Worm (Caenorhabditis elegans) whole organism, young adult: Measurements from ENCODE around the gene Y45F10D.14.

ENCODE experiments used
- B0035.1 ChIP-seq: sonication (generic microtip); optimal IDR thresholded peaks from 2 replicates; lab custom pipeline; 2016; ENCODE audit warnings: missing genetic modification characterization, mild to moderate bottlenecking, missing compliant biosample characterization, missing genotype, missing genetic modification reagents
- C06A6.2 ChIP-seq: fragments of 200-800 bp; sonication (Bioruptor generic); conservative IDR thresholded peaks from 2 replicates; pipeline ENCODE4 v1.3.6; 2022; ENCODE audit warnings: missing genetic modification characterization, missing compliant biosample characterization
- D2030.7 ChIP-seq: fragments of 200-800 bp; sonication (Bioruptor generic); IDR thresholded peaks from 2 replicates; pipeline ENCODE4 v1.3.6; 2022; ENCODE audit warnings: missing genetic modification reagents, missing genetic modification characterization, missing compliant biosample characterization
- F39B2.1 ChIP-seq: fragments of 200-800 bp; sonication (Bioruptor generic); IDR thresholded peaks from 2 replicates; pipeline ENCODE4 v1.3.6; 2022; ENCODE audit warnings: missing genetic modification reagents, missing genetic modification characterization, missing compliant biosample characterization
- F52B5.7 ChIP-seq: sonication (generic microtip); optimal IDR thresholded peaks from 2 replicates; lab custom pipeline; 2016; ENCODE audit warnings: mild to moderate bottlenecking, missing genetic modification characterization, missing compliant biosample characterization
- F55B11.4 ChIP-seq: sonication (generic microtip); optimal IDR thresholded peaks from 2 replicates; lab custom pipeline; 2016; ENCODE audit warnings: missing compliant biosample characterization, missing genetic modification characterization, borderline replicate concordance; ENCODE audit not compliant: insufficient read depth
- F57A8.1 ChIP-seq: fragments of 200-800 bp; sonication (Bioruptor generic); optimal IDR thresholded peaks from 2 replicates; lab custom pipeline; 2018; ENCODE audit warnings: mild to moderate bottlenecking, missing genetic modification characterization, moderate library complexity, missing compliant biosample characterization
- Y53F4B.3 ChIP-seq: fragments of 200-800 bp; sonication (Bioruptor generic); IDR thresholded peaks from 2 replicates; pipeline ENCODE4 v1.3.6; 2022; ENCODE audit warnings: missing genetic modification reagents, missing genetic modification characterization, missing compliant biosample characterization
- Y56A3A.18 ChIP-seq: fragments of 200-800 bp; sonication (Bioruptor generic); IDR thresholded peaks from 2 replicates; pipeline ENCODE4 v1.3.6; 2022; ENCODE audit warnings: missing genetic modification reagents, missing genetic modification characterization, missing compliant biosample characterization
- Y79H2A.3 ChIP-seq: fragments of 200-800 bp; sonication (Bioruptor generic); conservative IDR thresholded peaks from 2 replicates; pipeline ENCODE4 v1.3.6; 2022; ENCODE audit warnings: missing genetic modification reagents, missing genetic modification characterization, missing compliant biosample characterization
- Y95B8A.8 ChIP-seq: fragments of 200-800 bp; sonication (Bioruptor generic); IDR thresholded peaks from 2 replicates; pipeline ENCODE4 v1.3.6; 2022; ENCODE audit warnings: missing genetic modification reagents, missing genetic modification characterization, missing compliant biosample characterization
- ZK185.1 ChIP-seq: sonication (generic microtip); optimal IDR thresholded peaks from 2 replicates; lab custom pipeline; 2016; ENCODE audit warnings: mild to moderate bottlenecking, missing genetic modification characterization, missing compliant biosample characterization; ENCODE audit not compliant: poor library complexity, severe bottlenecking
- ama-1 ChIP-seq, 3 experiments: fragments of 150-350 bp in 1 of 3; sonication (generic microtip) in 2 of 3; optimal IDR thresholded peaks; 2 replicates each; lab custom pipeline; 2014 to 2018; ENCODE audit warnings: missing biosample characterization in 2 of 3, missing genetic modification characterization in 2 of 3, missing genetic modification reagents in 2 of 3
- aptf-2 ChIP-seq: fragments of 200-800 bp; sonication (Bioruptor generic); conservative IDR thresholded peaks from 2 replicates; pipeline ENCODE4 v1.3.6; 2022; ENCODE audit warnings: missing genetic modification reagents, missing genetic modification characterization, missing compliant biosample characterization
- aptf-3 ChIP-seq: fragments of 200-800 bp; sonication (Bioruptor generic); IDR thresholded peaks from 2 replicates; pipeline ENCODE4 v1.3.6; 2022; ENCODE audit warnings: missing genetic modification characterization, missing compliant biosample characterization
- attf-5 ChIP-seq: fragments of 200-800 bp; sonication (Bioruptor generic); optimal IDR thresholded peaks from 2 replicates; lab custom pipeline; 2018; ENCODE audit warnings: mild to moderate bottlenecking, missing genetic modification characterization, missing compliant biosample characterization
- attf-6 ChIP-seq: fragments of 200-800 bp; sonication (Bioruptor generic); IDR thresholded peaks from 2 replicates; pipeline ENCODE4 v1.3.6; 2022; ENCODE audit warnings: missing genetic modification reagents, missing genetic modification characterization, missing compliant biosample characterization
- ccch-3 ChIP-seq: fragments of 200-800 bp; sonication (Bioruptor generic); optimal IDR thresholded peaks from 2 replicates; lab custom pipeline; 2018; ENCODE audit warnings: mild to moderate bottlenecking, missing genetic modification characterization, missing compliant biosample characterization
- cebp-1 ChIP-seq, 2 experiments: fragments of 200-800 bp in 1 of 2; sonication (Bioruptor generic) in 1 of 2; sonication (generic microtip) in 1 of 2; IDR thresholded peaks in 1 of 2; optimal IDR thresholded peaks in 1 of 2; 2 replicates each; pipeline versions ENCODE4 v1.3.6 to Lab custom; 2017 to 2022; ENCODE audit warnings: missing compliant biosample characterization in 2 of 2, missing genetic modification characterization in 2 of 2, mild to moderate bottlenecking in 1 of 2, missing genetic modification reagents in 1 of 2, moderate library complexity in 1 of 2
- cebp-2 ChIP-seq: fragments of 200-800 bp; sonication (Bioruptor generic); IDR thresholded peaks from 2 replicates; pipeline ENCODE4 v1.3.6; 2022; ENCODE audit warnings: missing genetic modification characterization, missing compliant biosample characterization
- ceh-27 ChIP-seq: fragments of 200-800 bp; sonication (Bioruptor generic); optimal IDR thresholded peaks from 2 replicates; lab custom pipeline; 2018; ENCODE audit warnings: mild to moderate bottlenecking, missing genetic modification characterization, moderate library complexity, missing compliant biosample characterization
- ceh-79 ChIP-seq: sonication (generic microtip); optimal IDR thresholded peaks from 2 replicates; lab custom pipeline; 2017; ENCODE audit warnings: mild to moderate bottlenecking, missing genetic modification characterization, missing compliant biosample characterization
- chd-7 ChIP-seq: sonication (generic microtip); optimal IDR thresholded peaks from 2 replicates; lab custom pipeline; 2016; ENCODE audit warnings: mild to moderate bottlenecking, missing genetic modification characterization, moderate library complexity, missing compliant biosample characterization
- dpff-1 ChIP-seq: sonication (generic microtip); optimal IDR thresholded peaks from 2 replicates; lab custom pipeline; 2017; ENCODE audit warnings: mild to moderate bottlenecking, missing genetic modification characterization, missing compliant biosample characterization
- ekl-4 ChIP-seq: fragments of 200-800 bp; sonication (Bioruptor generic); IDR thresholded peaks from 2 replicates; pipeline ENCODE4 v1.3.6; 2022; ENCODE audit warnings: missing genetic modification reagents, missing genetic modification characterization, missing compliant biosample characterization
- hlh-12 ChIP-seq: sonication (generic microtip); optimal IDR thresholded peaks from 2 replicates; lab custom pipeline; 2016; ENCODE audit warnings: missing genetic modification characterization, missing compliant biosample characterization
- hrde-1 ChIP-seq: sonication (generic microtip); optimal IDR thresholded peaks from 2 replicates; lab custom pipeline; 2016; ENCODE audit warnings: missing genetic modification characterization, mild to moderate bottlenecking, missing compliant biosample characterization, moderate library complexity, missing genotype, missing genetic modification reagents, borderline replicate concordance
- lin-40 ChIP-seq: sonication (generic microtip); optimal IDR thresholded peaks from 2 replicates; lab custom pipeline; 2016; ENCODE audit warnings: missing genetic modification characterization, mild to moderate bottlenecking, missing compliant biosample characterization, missing genotype, missing genetic modification reagents
- lin-54 ChIP-seq: fragments of 200-800 bp; sonication (Bioruptor generic); optimal IDR thresholded peaks from 2 replicates; lab custom pipeline; 2018; ENCODE audit warnings: mild to moderate bottlenecking, missing genetic modification characterization, missing compliant biosample characterization
- lir-1 ChIP-seq: fragments of 200-800 bp; sonication (Bioruptor generic); conservative IDR thresholded peaks from 2 replicates; pipeline ENCODE4 v1.3.6; 2022; ENCODE audit warnings: missing genetic modification reagents, missing genetic modification characterization, missing compliant biosample characterization
- lsl-1 ChIP-seq: fragments of 200-800 bp; sonication (Bioruptor generic); optimal IDR thresholded peaks from 2 replicates; lab custom pipeline; 2018; ENCODE audit warnings: mild to moderate bottlenecking, missing genetic modification characterization, moderate library complexity, missing compliant biosample characterization
- madf-10 ChIP-seq: sonication (generic microtip); optimal IDR thresholded peaks from 2 replicates; lab custom pipeline; 2016; ENCODE audit warnings: mild to moderate bottlenecking, missing genetic modification characterization, missing compliant biosample characterization
- madf-6 ChIP-seq: fragments of 200-800 bp; sonication (Bioruptor generic); IDR thresholded peaks from 2 replicates; pipeline ENCODE4 v1.3.6; 2022; ENCODE audit warnings: missing genetic modification reagents, missing genetic modification characterization, missing compliant biosample characterization
- mel-28 ChIP-seq: sonication (generic microtip); optimal IDR thresholded peaks from 2 replicates; lab custom pipeline; 2016; ENCODE audit warnings: borderline replicate concordance, mild to moderate bottlenecking, missing genetic modification characterization, missing compliant biosample characterization
- nfya-1 ChIP-seq: sonication (generic microtip); optimal IDR thresholded peaks from 2 replicates; lab custom pipeline; 2017; ENCODE audit warnings: antibody characterized with exemption, missing compliant biosample characterization, missing genetic modification characterization, borderline replicate concordance; ENCODE audit not compliant: insufficient read depth
- nhr-27 ChIP-seq: fragments of 200-800 bp; sonication (Bioruptor generic); optimal IDR thresholded peaks from 2 replicates; lab custom pipeline; 2018; ENCODE audit warnings: mild to moderate bottlenecking, missing genetic modification characterization, moderate library complexity, missing compliant biosample characterization
- nhr-90 ChIP-seq: sonication (generic microtip); optimal IDR thresholded peaks from 2 replicates; lab custom pipeline; 2016; ENCODE audit warnings: missing genotype, mild to moderate bottlenecking, missing genetic modification characterization, missing compliant biosample characterization
- pha-4 ChIP-seq: fragments of 150-350 bp; sonication (generic microtip); optimal IDR thresholded peaks from 2 replicates; lab custom pipeline; 2014; ENCODE audit warnings: missing biosample characterization, missing genetic modification reagents, missing genetic modification characterization
- rcor-1 ChIP-seq: fragments of 200-800 bp; sonication (Bioruptor generic); IDR thresholded peaks from 2 replicates; pipeline ENCODE4 v1.3.6; 2022; ENCODE audit warnings: missing genetic modification reagents, missing genetic modification characterization, missing compliant biosample characterization
- snpc-3.4 ChIP-seq: sonication (generic microtip); optimal IDR thresholded peaks from 2 replicates; lab custom pipeline; 2017; ENCODE audit warnings: missing genetic modification characterization, mild to moderate bottlenecking, missing compliant biosample characterization, antibody characterized with exemption, moderate library complexity, missing genotype, missing genetic modification reagents
- snpc-4 ChIP-seq, 5 experiments: fragments of 150-350 bp in 1 of 5; sonication (generic microtip) in 4 of 5; optimal IDR thresholded peaks; 2 replicates each; lab custom pipeline; 2014 to 2018; ENCODE audit warnings: missing genetic modification characterization in 5 of 5, missing biosample characterization in 3 of 5, antibody characterized with exemption in 2 of 5, mild to moderate bottlenecking in 2 of 5, missing compliant biosample characterization in 2 of 5, missing genotype in 2 of 5, moderate library complexity in 2 of 5, missing genetic modification reagents in 1 of 5
- sptf-2 ChIP-seq: fragments of 200-800 bp; sonication (Bioruptor generic); optimal IDR thresholded peaks from 2 replicates; lab custom pipeline; 2018; ENCODE audit warnings: mild to moderate bottlenecking, missing genetic modification characterization, missing compliant biosample characterization
- zfh-2 ChIP-seq: fragments of 200-800 bp; sonication (Bioruptor generic); conservative IDR thresholded peaks from 2 replicates; pipeline ENCODE4 v1.3.6; 2022; ENCODE audit warnings: missing genetic modification reagents, missing genetic modification characterization, missing compliant biosample characterization
- ztf-22 ChIP-seq: fragments of 200-800 bp; sonication (Bioruptor generic); optimal IDR thresholded peaks from 2 replicates; lab custom pipeline; 2018; ENCODE audit warnings: mild to moderate bottlenecking, missing genetic modification characterization, moderate library complexity, missing compliant biosample characterization

Gene Y45F10D.14

DNA sequence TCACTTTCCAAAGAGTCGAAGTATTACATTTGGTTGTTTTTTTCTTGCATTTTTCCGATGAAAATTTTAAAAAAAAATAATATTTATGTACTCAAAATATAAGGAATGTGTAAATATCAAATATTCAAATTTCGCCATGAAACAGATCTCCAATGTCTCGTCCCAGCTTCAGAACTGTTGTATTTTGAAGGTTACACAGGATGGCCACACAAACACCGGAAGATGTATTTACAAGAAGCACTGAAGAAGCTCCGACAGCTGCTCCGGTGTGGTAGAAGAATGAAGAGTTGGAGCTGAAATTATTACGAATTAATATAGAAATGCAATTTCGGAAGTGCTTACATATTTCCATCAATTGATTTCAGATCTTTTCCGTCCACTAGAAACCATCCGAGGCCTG, 25.3 kb downstream of the Y45F10D.14 start (continued):
- TF ChIP-seq madf-10 (no peak), snpc-3.4 (tag; lab: Kevin White, UChicago) (no peak), ztf-22 (GFP tag; lab: Kevin White, UChicago) (no peak), lin-40 (no peak), C06A6.2 (GFP tag; lab: Robert Waterston, UW) (no peak), sptf-2 (GFP tag; lab: Kevin White, UChicago) (no peak), nhr-27 (no peak), hrde-1 (no peak)

- TF ChIP-seq dpff-1 (tag; lab: Kevin White, UChicago) (no peak), D2030.7 (no peak), C06A6.2 (GFP tag; lab: Robert Waterston, UW) (no peak), Y79H2A.3 (GFP tag; lab: Robert Waterston, UW) (no peak), ceh-79 (tag; lab: Kevin White, UChicago) (no peak), lsl-1 (GFP tag; lab: Kevin White, UChicago) (no peak), ccch-3 (no peak), Y53F4B.3 (GFP tag; lab: Robert Waterston, UW) (no peak), ceh-27 (GFP tag; lab: Kevin White, UChicago) (no peak), cebp-2 (GFP tag; lab: Robert Waterston, UW) (peak; percentile 36; the same call in 1 of the 2 replicates), F57A8.1 (GFP tag; lab: Kevin White, UChicago) (no peak), madf-6 (GFP tag; lab: Robert Waterston, UW) (peak; percentile 50), F52B5.7 (tag; lab: Kevin White, UChicago) (no peak), attf-5 (GFP tag; lab: Kevin White, UChicago) (no peak), zfh-2 (GFP tag; lab: Robert Waterston, UW) (0 out of 2 replicates have a peak, but pooled peaks have one; percentile 27), lir-1 (GFP tag; lab: Robert Waterston, UW) (no peak), B0035.1 (tag; lab: Kevin White, UChicago) (no peak), F39B2.1 (no peak), pha-4 (tag; lab: Kevin White, UChicago) (no peak), nhr-90 (tag; lab: Kevin White, UChicago) (no peak), nfya-1 (no peak), aptf-2 (no peak), cebp-1 (GFP tag; IDR thresholded peaks at IDR 0.05; lab: Robert Waterston, UW) (no peak), cebp-1 (tag; optimal IDR thresholded peaks at IDR 0.05; lab: Kevin White, UChicago) (no peak), hlh-12 (tag; lab: Kevin White, UChicago) (no peak), F55B11.4 (no peak), Y56A3A.18 (GFP tag; lab: Robert Waterston, UW) (no peak), ZK185.1 (tag; lab: Kevin White, UChicago) (no peak), ztf-22 (GFP tag; lab: Kevin White, UChicago) (no peak), chd-7 (no peak), hrde-1 (no peak), mel-28 (tag; lab: Kevin White, UChicago) (no peak), lin-54 (GFP tag; lab: Kevin White, UChicago) (peak; percentile 27), Y95B8A.8 (GFP tag; lab: Robert Waterston, UW) (no peak), ekl-4 (GFP tag; lab: Robert Waterston, UW) (no peak), rcor-1 (GFP tag; lab: Robert Waterston, UW) (peak; percentile 6; the same call in 1 of the 2 replicates), snpc-4 (GFP tag; optimal IDR thresholded peaks at IDR 0.05; lab: Kevin White, UChicago) (no peak), snpc-4 (tag; optimal IDR thresholded peaks at IDR 0.05; lab: Kevin White, UChicago) (peak in 2 of 4 experiments; percentile 47 to 71), aptf-3 (GFP tag; lab: Robert Waterston, UW) (no peak), lin-40 (no peak), attf-6 (peak; percentile 76; the same call in 1 of the 2 replicates), ama-1 (optimal IDR thresholded peaks at IDR 0.05; lab: Kevin White, UChicago) (no peak), ama-1 (GFP tag; optimal IDR thresholded peaks at IDR 0.05; lab: Kevin White, UChicago) (no peak)
Measured at ce11 chrIV:13778710-13779109, 28.9 kb downstream of the Y45F10D.14 start, which contains the start of gene gly-10. Gene gly-10 (plus strand): TSS chrIV:13779096.
